Fruit fly (Drosophila melanogaster) whole organism, prepupa: Measurements from ENCODE around the gene Rpn1.

Experiments used
- Blimp-1 ChIP-seq: fragments of 200-800 bp; sonication (Bioruptor generic); optimal IDR thresholded peaks from 3 replicates; lab custom pipeline; 2017; ENCODE audit warnings: missing biosample characterization, missing genetic modification characterization, mild to moderate bottlenecking, moderate library complexity, missing genetic modification reagents
- CG10631 ChIP-seq: fragments of 200-800 bp; sonication (Bioruptor generic); optimal IDR thresholded peaks from 2 replicates; lab custom pipeline; 2016; ENCODE audit warnings: missing biosample characterization, missing genetic modification characterization
- CG15336 ChIP-seq: fragments of 200-800 bp; sonication (Bioruptor generic); IDR thresholded peaks from 2 replicates; pipeline ENCODE4 v1.3.6; 2022; ENCODE audit warnings: missing biosample characterization, missing genetic modification characterization
- CG1621 ChIP-seq: fragments of 200-800 bp; sonication (Bioruptor generic); optimal IDR thresholded peaks from 3 replicates; lab custom pipeline; 2018; ENCODE audit warnings: missing biosample characterization, mild to moderate bottlenecking, missing genetic modification characterization
- CG16779 ChIP-seq: fragments of 200-800 bp; sonication (Bioruptor generic); optimal IDR thresholded peaks from 3 replicates; lab custom pipeline; 2017; ENCODE audit warnings: missing biosample characterization, mild to moderate bottlenecking, missing genetic modification characterization
- CG3032 ChIP-seq: fragments of 200-800 bp; optimal IDR thresholded peaks from 2 replicates; lab custom pipeline; 2019; ENCODE audit warnings: missing biosample characterization, mild to moderate bottlenecking, missing genetic modification characterization, moderate library complexity
- CG3919 ChIP-seq: fragments of 200-800 bp; sonication (Bioruptor generic); optimal IDR thresholded peaks from 3 replicates; lab custom pipeline; 2016; ENCODE audit warnings: missing biosample characterization, missing genetic modification characterization
- CG4318 ChIP-seq: fragments of 200-800 bp; sonication (Bioruptor generic); optimal IDR thresholded peaks from 3 replicates; lab custom pipeline; 2017; ENCODE audit warnings: missing biosample characterization, mild to moderate bottlenecking, missing genetic modification characterization
- CG6163 ChIP-seq: fragments of 200-800 bp; sonication (Bioruptor generic); IDR thresholded peaks from 3 replicates; pipeline ENCODE4 v1.3.6; 2022; ENCODE audit warnings: missing biosample characterization, missing genetic modification characterization
- CG6276 ChIP-seq: fragments of 200-800 bp; sonication (Bioruptor generic); optimal IDR thresholded peaks from 2 replicates; lab custom pipeline; 2017; ENCODE audit warnings: missing biosample characterization, mild to moderate bottlenecking, missing genetic modification characterization
- CG6854 ChIP-seq: fragments of 200-800 bp; sonication (Bioruptor generic); optimal IDR thresholded peaks from 2 replicates; lab custom pipeline; 2017; ENCODE audit warnings: missing biosample characterization, mild to moderate bottlenecking, missing genetic modification characterization
- CG7368 ChIP-seq: fragments of 200-800 bp; sonication (Bioruptor generic); optimal IDR thresholded peaks from 3 replicates; lab custom pipeline; 2016; ENCODE audit warnings: missing biosample characterization, missing genetic modification characterization
- CG8119 ChIP-seq: fragments of 200-800 bp; sonication (Bioruptor generic); IDR thresholded peaks from 3 replicates; pipeline ENCODE4 v1.3.6; 2022; ENCODE audit warnings: missing biosample characterization, missing genetic modification characterization
- Eip78C ChIP-seq: fragments of 200-800 bp; sonication (Bioruptor generic); peaks from one replicate; lab custom pipeline; 2016; ENCODE audit warnings: missing biosample characterization, missing genetic modification characterization
- Ets21C ChIP-seq: fragments of 200-800 bp; sonication (Bioruptor generic); optimal IDR thresholded peaks from 3 replicates; lab custom pipeline; 2016; ENCODE audit warnings: missing biosample characterization, missing genetic modification characterization
- Ets96B ChIP-seq: fragments of 200-800 bp; optimal IDR thresholded peaks from 2 replicates; lab custom pipeline; 2019; ENCODE audit warnings: missing biosample characterization, mild to moderate bottlenecking, missing genetic modification characterization, moderate library complexity
- Hr4 ChIP-seq: fragments of 200-800 bp; sonication (Bioruptor generic); optimal IDR thresholded peaks from 3 replicates; lab custom pipeline; 2016; ENCODE audit warnings: missing biosample characterization, missing genetic modification characterization
- Lpt ChIP-seq: fragments of 200-800 bp; sonication (Bioruptor generic); optimal IDR thresholded peaks from 3 replicates; lab custom pipeline; 2016; ENCODE audit warnings: missing biosample characterization, missing genetic modification characterization
- OdsH ChIP-seq: fragments of 200-800 bp; sonication (Bioruptor generic); optimal IDR thresholded peaks from 3 replicates; lab custom pipeline; 2016; ENCODE audit warnings: missing biosample characterization, missing genetic modification characterization
- Smox ChIP-seq: fragments of 200-800 bp; sonication (Bioruptor generic); optimal IDR thresholded peaks from 3 replicates; lab custom pipeline; 2016; ENCODE audit warnings: missing biosample characterization, missing genetic modification characterization
- Sox102F ChIP-seq: fragments of 200-800 bp; sonication (Bioruptor generic); optimal IDR thresholded peaks from 2 replicates; lab custom pipeline; 2016; ENCODE audit warnings: missing biosample characterization, mild to moderate bottlenecking, missing genetic modification characterization
- Sox14 ChIP-seq: fragments of 200-800 bp; sonication (Bioruptor generic); optimal IDR thresholded peaks from 3 replicates; lab custom pipeline; 2016; ENCODE audit warnings: missing biosample characterization, missing genetic modification characterization
- Sox15 ChIP-seq: fragments of 200-800 bp; sonication (Bioruptor generic); optimal IDR thresholded peaks from 3 replicates; lab custom pipeline; 2016; ENCODE audit warnings: missing biosample characterization, missing genetic modification characterization
- achi ChIP-seq: fragments of 200-800 bp; sonication (Bioruptor generic); optimal IDR thresholded peaks from 3 replicates; lab custom pipeline; 2016; ENCODE audit warnings: missing biosample characterization, missing genetic modification characterization
- cyc ChIP-seq: fragments of 200-800 bp; sonication (Bioruptor generic); optimal IDR thresholded peaks from 3 replicates; lab custom pipeline; 2016; ENCODE audit warnings: missing biosample characterization, missing genetic modification characterization
- dsx ChIP-seq: fragments of 200-800 bp; optimal IDR thresholded peaks from 3 replicates; lab custom pipeline; 2019; ENCODE audit warnings: missing biosample characterization, mild to moderate bottlenecking, missing genetic modification characterization, moderate library complexity; ENCODE audit not compliant: poor library complexity, severe bottlenecking
- eg ChIP-seq: fragments of 200-800 bp; sonication (Bioruptor generic); IDR thresholded peaks from 3 replicates; pipeline ENCODE4 v1.3.6; 2022; ENCODE audit warnings: missing biosample characterization, missing genetic modification characterization
- fd59A ChIP-seq: fragments of 200-800 bp; sonication (Bioruptor generic); optimal IDR thresholded peaks from 2 replicates; lab custom pipeline; 2017; ENCODE audit warnings: missing biosample characterization, mild to moderate bottlenecking, missing genetic modification characterization, missing genetic modification reagents
- fd85E ChIP-seq: fragments of 200-800 bp; sonication (Bioruptor generic); optimal IDR thresholded peaks from 3 replicates; lab custom pipeline; 2016; ENCODE audit warnings: missing biosample characterization, missing genetic modification characterization
- fkh ChIP-seq: fragments of 200-800 bp; sonication (Bioruptor generic); optimal IDR thresholded peaks from 3 replicates; lab custom pipeline; 2017; ENCODE audit warnings: missing biosample characterization, mild to moderate bottlenecking, missing genetic modification characterization, moderate library complexity
- lz ChIP-seq: fragments of 200-800 bp; sonication (Bioruptor generic); optimal IDR thresholded peaks from 3 replicates; lab custom pipeline; 2016; ENCODE audit warnings: missing biosample characterization, missing genetic modification characterization
- spab ChIP-seq: fragments of 200-800 bp; sonication (Bioruptor generic); optimal IDR thresholded peaks from 2 replicates; lab custom pipeline; 2017; ENCODE audit warnings: missing biosample characterization, mild to moderate bottlenecking, missing genetic modification characterization, missing genetic modification reagents
- ss ChIP-seq, 2 experiments: fragments of 200-800 bp; sonication (Bioruptor generic); optimal IDR thresholded peaks; 2 replicates in 1 of 2; 3 replicates in 1 of 2; lab custom pipeline; 2017 to 2018; ENCODE audit warnings: mild to moderate bottlenecking in 2 of 2, missing biosample characterization in 2 of 2, missing genetic modification characterization in 2 of 2, moderate library complexity in 1 of 2
- svp ChIP-seq: fragments of 200-800 bp; sonication (Bioruptor generic); peaks from one replicate; lab custom pipeline; 2016; ENCODE audit warnings: missing biosample characterization, missing genetic modification characterization
- topi ChIP-seq: fragments of 200-800 bp; sonication (Bioruptor generic); optimal IDR thresholded peaks from 3 replicates; lab custom pipeline; 2016; ENCODE audit warnings: missing biosample characterization, missing genetic modification characterization
- vri ChIP-seq: fragments of 200-800 bp; sonication (Bioruptor generic); optimal IDR thresholded peaks from 3 replicates; lab custom pipeline; 2016; ENCODE audit warnings: missing biosample characterization, mild to moderate bottlenecking, missing genetic modification characterization

The Rpn1 gene

DNA sequence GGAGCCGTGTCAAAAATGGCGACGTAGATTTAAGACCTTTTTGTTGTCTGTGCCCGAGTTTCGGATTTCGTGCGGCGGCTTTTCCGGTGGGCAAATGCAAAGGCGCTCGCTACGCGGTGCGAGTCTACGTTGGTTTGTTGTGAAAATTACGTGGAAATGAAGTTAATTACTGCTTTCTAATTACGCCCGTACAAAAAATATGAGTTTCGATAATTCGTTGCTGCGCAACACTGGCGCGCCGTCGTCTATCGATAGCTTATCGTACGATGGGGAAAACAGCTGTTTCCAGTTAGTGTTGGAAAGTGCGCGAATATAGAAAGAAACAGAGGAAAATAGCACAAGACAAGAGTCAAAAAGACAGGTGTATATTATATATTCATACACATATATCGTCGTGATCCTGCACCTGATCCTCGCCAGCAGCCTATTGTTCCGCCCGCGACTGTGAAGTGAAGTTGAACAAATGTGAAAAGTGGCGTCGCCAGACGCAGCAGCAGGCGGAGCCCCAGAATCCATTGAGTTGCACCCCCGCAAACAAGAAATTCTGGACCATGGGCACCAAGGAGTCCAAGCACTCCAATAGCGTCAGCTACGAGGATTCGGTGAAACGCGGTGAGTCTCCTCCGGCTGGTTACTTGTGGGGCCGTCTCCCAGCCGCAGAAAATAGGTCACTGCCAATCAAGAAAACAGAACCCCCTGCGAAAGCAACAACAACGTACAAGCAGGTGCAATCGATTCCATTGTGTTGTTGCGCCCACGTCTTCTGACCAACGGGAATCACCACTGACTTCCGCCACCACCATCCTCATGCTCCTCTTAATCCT, 43.8 kb upstream of the Rpn1 start, which contains the start of the genes Rab8 and Usp32 (continued):
- no peak for TF ChIP-seq fd85E (GFP tag; lab: Kevin White, UChicago)
- peak; percentile 64 for TF ChIP-seq CG3032 (tag; lab: Kevin White, UChicago)
- TF ChIP-seq CG7368 (GFP tag; lab: Kevin White, UChicago): peak; percentile 1
- peak; percentile 70 for TF ChIP-seq lz (GFP tag; lab: Kevin White, UChicago)
- TF ChIP-seq eg (GFP tag; lab: Robert Waterston, UW): 0 out of 3 replicates have a peak, but pooled peaks have one; percentile 36
- peak; percentile 37 for TF ChIP-seq Sox14 (GFP tag; lab: Kevin White, UChicago)
- no peak for TF ChIP-seq CG10631 (GFP tag; lab: Kevin White, UChicago)
- no peak for TF ChIP-seq fkh (GFP tag; lab: Kevin White, UChicago)
- TF ChIP-seq cyc (GFP tag; lab: Kevin White, UChicago): peak; percentile 65
- TF ChIP-seq CG6276 (GFP tag; lab: Kevin White, UChicago): no peak

DNA sequence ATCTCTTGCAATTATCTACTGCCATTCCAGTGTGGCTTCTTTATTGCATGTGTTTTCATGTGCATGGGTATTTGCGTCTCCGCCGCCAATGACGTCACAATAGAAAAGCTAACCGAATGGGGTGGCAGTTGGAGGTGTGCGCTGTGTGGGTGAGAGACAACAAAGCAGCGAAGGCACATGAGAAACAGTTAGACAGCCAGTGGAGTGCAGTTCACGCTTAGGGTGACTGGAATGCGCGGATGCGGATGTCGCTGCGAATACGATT, 43.3 kb upstream of the Rpn1 start:
- TF ChIP-seq Sox14 (GFP tag; lab: Kevin White, UChicago) (peak; percentile 58), vri (GFP tag; lab: Kevin White, UChicago) (peak; percentile 1), eg (GFP tag; lab: Robert Waterston, UW) (no peak)

DNA sequence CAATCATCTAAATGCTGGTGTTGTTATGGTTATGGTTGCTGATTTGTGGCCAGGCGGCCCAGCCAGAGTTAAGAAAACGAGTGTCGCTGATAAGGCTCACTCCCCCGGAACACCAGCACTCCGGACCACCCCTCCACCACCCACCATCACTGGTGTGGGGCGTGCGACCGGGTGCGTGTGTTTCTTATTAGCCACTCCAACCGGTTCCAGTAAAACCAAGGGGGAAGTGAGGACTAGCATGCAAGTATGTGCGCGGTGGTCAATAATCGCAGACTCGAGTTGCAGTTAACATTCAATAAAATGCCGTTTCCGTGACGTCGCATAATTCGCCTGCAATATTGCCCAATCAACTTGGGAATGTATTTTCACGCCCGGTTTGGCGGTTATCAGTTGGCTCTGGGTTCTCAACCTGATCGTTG, 42.4 kb upstream of the Rpn1 start:
- TF ChIP-seq vri (GFP tag; lab: Kevin White, UChicago): peak; percentile 79
- TF ChIP-seq CG6163 (GFP tag; lab: Robert Waterston, UW): 0 out of 3 replicates have a peak, but pooled peaks have one; percentile 39
- TF ChIP-seq dsx (GFP tag; lab: Kevin White, UChicago): no peak
- TF ChIP-seq Sox15 (GFP tag; lab: Kevin White, UChicago): no peak
- no peak for TF ChIP-seq achi (GFP tag; lab: Kevin White, UChicago)
- peak; percentile 95 for TF ChIP-seq svp

DNA sequence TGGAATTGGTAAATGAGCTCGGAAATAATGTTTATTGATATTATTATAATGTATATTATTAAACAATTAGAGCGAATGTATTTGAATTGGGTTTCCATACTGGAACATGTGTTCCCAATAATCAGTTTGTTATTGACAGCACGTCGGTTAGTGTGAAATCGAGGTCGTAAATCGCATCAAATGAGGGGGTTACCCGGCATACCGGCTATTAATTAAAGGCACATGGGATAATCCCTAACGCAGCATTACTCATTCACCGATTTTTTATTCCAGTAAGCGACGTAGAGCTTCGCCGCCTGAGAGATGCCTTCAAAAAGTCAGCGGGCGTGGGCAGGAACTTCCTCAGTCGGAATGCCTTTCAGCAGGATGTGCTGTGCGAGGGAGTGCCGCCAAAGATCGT, 41.4 kb upstream of the Rpn1 start:
- TF ChIP-seq eg (GFP tag; lab: Robert Waterston, UW): no peak
- TF ChIP-seq, all 60 proteins: peak for 0

DNA sequence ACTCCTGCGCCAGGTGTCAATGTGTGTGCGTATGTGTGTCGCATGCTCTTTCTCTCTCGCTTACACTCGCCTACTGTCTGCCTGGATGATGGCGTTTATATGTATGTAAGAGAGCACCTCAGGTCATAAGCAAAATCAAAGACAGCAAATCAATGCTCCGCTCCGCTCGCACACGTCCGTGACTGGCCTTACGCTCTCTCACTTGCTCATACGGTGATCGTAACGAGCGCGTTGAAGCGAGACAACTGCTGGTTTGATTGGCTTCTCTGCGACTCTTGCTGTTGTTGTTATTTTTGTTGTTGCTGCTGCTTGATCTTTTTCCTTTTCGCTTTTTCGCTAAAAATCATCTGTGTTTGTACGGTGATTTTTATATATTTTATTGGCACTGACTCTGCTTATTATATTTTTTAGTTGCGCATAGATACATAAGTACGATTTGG, 19.3 kb upstream of the Rpn1 start:
- peak; percentile 40 for TF ChIP-seq Blimp-1 (GFP tag; lab: Kevin White, UChicago)
- TF ChIP-seq fd59A: no peak
- TF ChIP-seq Lpt (GFP tag; lab: Kevin White, UChicago): peak; percentile 33
- TF ChIP-seq CG6854: peak; percentile 22
- TF ChIP-seq Sox14 (GFP tag; lab: Kevin White, UChicago): peak; percentile 38
- peak; percentile 17 for TF ChIP-seq Ets96B
- no peak for TF ChIP-seq topi (GFP tag; lab: Kevin White, UChicago)
- TF ChIP-seq OdsH (GFP tag; lab: Kevin White, UChicago): no peak
- peak; percentile 99 for TF ChIP-seq svp
- TF ChIP-seq CG3919 (GFP tag; lab: Kevin White, UChicago): no peak
- TF ChIP-seq ss (GFP tag; optimal IDR thresholded peaks at IDR 0.05; lab: Kevin White, UChicago): peak in 1 of 2 experiments; percentile 60
- TF ChIP-seq spab (GFP tag; lab: Kevin White, UChicago): no peak
- TF ChIP-seq CG15336: peak; percentile 26; the same call in 1 of the 2 replicates
- no peak for TF ChIP-seq Hr4 (GFP tag; lab: Kevin White, UChicago)
- TF ChIP-seq CG6163 (GFP tag; lab: Robert Waterston, UW): peak; percentile 72
- no peak for TF ChIP-seq CG16779 (tag; lab: Kevin White, UChicago)
- TF ChIP-seq Sox102F: no peak
- no peak for TF ChIP-seq cyc (GFP tag; lab: Kevin White, UChicago)
- peak; percentile 61 for TF ChIP-seq Eip78C (GFP tag; lab: Kevin White, UChicago)
- TF ChIP-seq Smox: no peak
- TF ChIP-seq Ets21C: no peak
- TF ChIP-seq dsx (GFP tag; lab: Kevin White, UChicago): peak; percentile 60
- no peak for TF ChIP-seq CG10631 (GFP tag; lab: Kevin White, UChicago)
- 0 out of 3 replicates have a peak, but pooled peaks have one; percentile 42 for TF ChIP-seq eg (GFP tag; lab: Robert Waterston, UW)
- TF ChIP-seq CG4318: no peak
- peak; percentile 69 for TF ChIP-seq fkh (GFP tag; lab: Kevin White, UChicago)
- TF ChIP-seq vri (GFP tag; lab: Kevin White, UChicago): peak; percentile 72
- no peak; the same call in 2 of the 3 replicates for TF ChIP-seq CG8119 (GFP tag; lab: Robert Waterston, UW)
- TF ChIP-seq CG1621 (tag; lab: Kevin White, UChicago): peak; percentile 69
- peak; percentile 4 for TF ChIP-seq CG3032 (tag; lab: Kevin White, UChicago)
- TF ChIP-seq, all 60 proteins: peak for 16
